Worm (Caenorhabditis elegans) whole organism, young adult: ENCODE data around the gene C08E8.9.

Experiments
- attf-6 ChIP-seq: fragments of 200-800 bp; sonication (Bioruptor generic); IDR thresholded peaks from 2 replicates; pipeline ENCODE4 v1.3.6; 2022; ENCODE audit warnings: missing genetic modification reagents, missing genetic modification characterization, missing compliant biosample characterization
- die-1 ChIP-seq: sonication (generic microtip); optimal IDR thresholded peaks from 2 replicates; lab custom pipeline; 2016; ENCODE audit warnings: missing genotype, mild to moderate bottlenecking, missing genetic modification characterization, missing compliant biosample characterization
- fkh-3 ChIP-seq: sonication (generic microtip); optimal IDR thresholded peaks from 2 replicates; lab custom pipeline; 2016; ENCODE audit warnings: mild to moderate bottlenecking, missing genetic modification characterization, missing compliant biosample characterization
- mel-28 ChIP-seq: sonication (generic microtip); optimal IDR thresholded peaks from 2 replicates; lab custom pipeline; 2016; ENCODE audit warnings: borderline replicate concordance, mild to moderate bottlenecking, missing genetic modification characterization, missing compliant biosample characterization
- rpc-1 ChIP-seq, 2 experiments: fragments of 150-350 bp in 1 of 2; sonication (generic microtip) in 1 of 2; optimal IDR thresholded peaks; 2 replicates each; lab custom pipeline; 2014 to 2018; ENCODE audit warnings: missing biosample characterization in 1 of 2, missing genetic modification characterization in 1 of 2, missing genetic modification reagents in 1 of 2, missing genotype in 1 of 2

- TF ChIP-seq fkh-3 (tag; lab: Kevin White, UChicago) (no peak), attf-6 (GFP tag; lab: Robert Waterston, UW) (no peak), rpc-1 (optimal IDR thresholded peaks at IDR 0.05; lab: Kevin White, UChicago) (peak; percentile 43), rpc-1 (tag; optimal IDR thresholded peaks at IDR 0.05; lab: Kevin White, UChicago) (peak; percentile 57), die-1 (tag; lab: Kevin White, UChicago) (no peak), mel-28 (tag; lab: Kevin White, UChicago) (no peak)
Observed at ce11 chrV:18371028-18371427, 6.4 kb downstream of the C08E8.9 start.
